Fruit fly (Drosophila melanogaster) whole organism, embryonic: Measurements from ENCODE around the gene CG14282.

ENCODE experiments used
- Adf1 ChIP-seq: fragments of 200-800 bp; sonication (Bioruptor generic); IDR thresholded peaks from 2 replicates; pipeline ENCODE4 v1.3.6; 2022; ENCODE audit warnings: missing biosample characterization, missing genetic modification characterization
- CG10274 ChIP-seq: fragments of 200-800 bp; sonication (Bioruptor generic); optimal IDR thresholded peaks from 3 replicates; lab custom pipeline; 2017; ENCODE audit warnings: missing biosample characterization, mild to moderate bottlenecking, missing genetic modification characterization
- CG10366 ChIP-seq: fragments of 200-800 bp; sonication (Bioruptor generic); IDR thresholded peaks from 2 replicates; pipeline ENCODE4 v1.3.6; 2022; ENCODE audit warnings: missing biosample characterization, missing genetic modification characterization
- CG11085 ChIP-seq: fragments of 200-800 bp; sonication (Bioruptor generic); IDR thresholded peaks from 2 replicates; pipeline ENCODE4 v1.3.6; 2022; ENCODE audit warnings: missing biosample characterization, missing genetic modification characterization
- CG12659 ChIP-seq: fragments of 200-800 bp; sonication (Bioruptor generic); optimal IDR thresholded peaks from 3 replicates; lab custom pipeline; 2017; ENCODE audit warnings: mild to moderate bottlenecking, missing biosample characterization, missing genetic modification reagents, missing genetic modification characterization
- CG12769 ChIP-seq: fragments of 200-800 bp; sonication (Bioruptor generic); optimal IDR thresholded peaks from 2 replicates; lab custom pipeline; 2019; ENCODE audit warnings: missing biosample characterization, mild to moderate bottlenecking, missing genetic modification characterization, moderate library complexity
- CG13123 ChIP-seq: fragments of 200-800 bp; sonication (Bioruptor generic); optimal IDR thresholded peaks from 2 replicates; lab custom pipeline; 2016; ENCODE audit warnings: missing biosample characterization, missing genetic modification characterization
- CG13775 ChIP-seq: fragments of 200-800 bp; sonication (Bioruptor generic); optimal IDR thresholded peaks from 3 replicates; lab custom pipeline; 2017; ENCODE audit warnings: missing biosample characterization, mild to moderate bottlenecking, missing genetic modification characterization
- CG14860 ChIP-seq: fragments of 200-800 bp; sonication (Bioruptor generic); IDR thresholded peaks from 3 replicates; pipeline ENCODE4 v1.3.6; 2022; ENCODE audit warnings: missing biosample characterization, missing genetic modification characterization; ENCODE audit not compliant: partially characterized antibody
- CG17361 ChIP-seq: fragments of 200-800 bp; sonication (Bioruptor generic); IDR thresholded peaks from 3 replicates; pipeline ENCODE4 v1.3.6; 2022; ENCODE audit warnings: missing biosample characterization, missing genetic modification characterization
- CG2116 ChIP-seq: fragments of 200-800 bp; sonication (Bioruptor generic); optimal IDR thresholded peaks from 3 replicates; lab custom pipeline; 2018; ENCODE audit warnings: missing biosample characterization, mild to moderate bottlenecking, missing genetic modification characterization
- CG2875 ChIP-seq: fragments of 200-800 bp; sonication (Bioruptor generic); optimal IDR thresholded peaks from 2 replicates; lab custom pipeline; 2017; ENCODE audit warnings: missing biosample characterization, mild to moderate bottlenecking, missing genetic modification characterization, missing genetic modification reagents
- CG31441 ChIP-seq: fragments of 200-800 bp; sonication (Bioruptor generic); IDR thresholded peaks from 2 replicates; pipeline ENCODE4 v1.3.6; 2022; ENCODE audit warnings: missing biosample characterization, missing genetic modification characterization
- CG4617 ChIP-seq: fragments of 200-800 bp; sonication (Bioruptor generic); optimal IDR thresholded peaks from 3 replicates; lab custom pipeline; 2016; ENCODE audit warnings: missing biosample characterization, missing genetic modification characterization, borderline replicate concordance
- CG5953 ChIP-seq: fragments of 200-800 bp; sonication (Bioruptor generic); IDR thresholded peaks from 2 replicates; pipeline ENCODE4 v1.3.6; 2022; ENCODE audit warnings: missing biosample characterization, missing genetic modification characterization
- CG6791 ChIP-seq: fragments of 200-800 bp; sonication (Bioruptor generic); IDR thresholded peaks from 3 replicates; pipeline ENCODE4 v1.3.6; 2022; ENCODE audit warnings: missing biosample characterization, missing genetic modification characterization; ENCODE audit not compliant: partially characterized antibody
- CG7357 ChIP-seq: fragments of 200-800 bp; sonication (Bioruptor generic); IDR thresholded peaks from 3 replicates; pipeline ENCODE4 v1.3.6; 2022; ENCODE audit warnings: missing biosample characterization, missing genetic modification characterization
- CG7786 ChIP-seq: fragments of 200-800 bp; sonication (Bioruptor generic); optimal IDR thresholded peaks from 2 replicates; lab custom pipeline; 2016; ENCODE audit warnings: missing biosample characterization, missing genetic modification characterization
- CG9609 ChIP-seq: fragments of 200-800 bp; sonication (Bioruptor generic); optimal IDR thresholded peaks from 3 replicates; lab custom pipeline; 2016; ENCODE audit warnings: missing biosample characterization, missing genetic modification characterization
- CG9932 ChIP-seq: fragments of 200-800 bp; sonication (Bioruptor generic); IDR thresholded peaks from 2 replicates; pipeline ENCODE4 v1.3.6; 2022; ENCODE audit warnings: missing biosample characterization, missing genetic modification characterization
- Camta ChIP-seq: fragments of 200-800 bp; sonication (Bioruptor generic); optimal IDR thresholded peaks from 2 replicates; lab custom pipeline; 2016; ENCODE audit warnings: missing biosample characterization, missing genetic modification characterization
- Dek ChIP-seq: fragments of 200-800 bp; sonication (Bioruptor generic); optimal IDR thresholded peaks from 3 replicates; lab custom pipeline; 2019; ENCODE audit warnings: missing biosample characterization, mild to moderate bottlenecking, missing genetic modification characterization, moderate library complexity
- Dip3 ChIP-seq: fragments of 200-800 bp; sonication (Bioruptor generic); optimal IDR thresholded peaks from 3 replicates; lab custom pipeline; 2016; ENCODE audit warnings: missing biosample characterization, missing genetic modification characterization
- Elba2 ChIP-seq: fragments of 200-800 bp; sonication (Bioruptor generic); optimal IDR thresholded peaks from 3 replicates; lab custom pipeline; 2016; ENCODE audit warnings: missing biosample characterization, missing genetic modification characterization
- HLH54F ChIP-seq: fragments of 200-800 bp; sonication (Bioruptor generic); optimal IDR thresholded peaks from 3 replicates; lab custom pipeline; 2016; ENCODE audit warnings: missing biosample characterization, missing genetic modification characterization
- MBD-R2 ChIP-seq: fragments of 200-800 bp; sonication (Bioruptor generic); IDR thresholded peaks from 2 replicates; pipeline ENCODE4 v1.3.6; 2022; ENCODE audit warnings: missing biosample characterization, missing genetic modification characterization
- Mad ChIP-seq: fragments of 200-800 bp; sonication (Bioruptor generic); optimal IDR thresholded peaks from 2 replicates; lab custom pipeline; 2016; ENCODE audit warnings: missing biosample characterization, missing genetic modification characterization
- Max ChIP-seq: fragments of 200-800 bp; sonication (Bioruptor generic); optimal IDR thresholded peaks from 2 replicates; lab custom pipeline; 2016; ENCODE audit warnings: missing biosample characterization, mild to moderate bottlenecking, missing genetic modification characterization
- NFAT ChIP-seq: fragments of 200-800 bp; sonication (Bioruptor generic); IDR thresholded peaks from 2 replicates; pipeline ENCODE4 v1.3.6; 2022; ENCODE audit warnings: missing biosample characterization, missing genetic modification characterization
- NK7.1 ChIP-seq: fragments of 200-800 bp; sonication (Bioruptor generic); optimal IDR thresholded peaks from 3 replicates; lab custom pipeline; 2016; ENCODE audit warnings: missing biosample characterization, missing genetic modification characterization
- TFAM ChIP-seq: fragments of 200-800 bp; sonication (Bioruptor generic); optimal IDR thresholded peaks from 2 replicates; lab custom pipeline; 2017; ENCODE audit warnings: missing biosample characterization, missing genetic modification characterization, inconsistent platforms
- YL-1 ChIP-seq: fragments of 200-800 bp; sonication (Bioruptor generic); optimal IDR thresholded peaks from 3 replicates; lab custom pipeline; 2017; ENCODE audit warnings: missing biosample characterization, mild to moderate bottlenecking, missing genetic modification characterization
- abd-A ChIP-seq: fragments of 200-800 bp; sonication (Bioruptor generic); optimal IDR thresholded peaks from 3 replicates; lab custom pipeline; 2019; ENCODE audit warnings: missing biosample characterization, mild to moderate bottlenecking, missing genetic modification characterization, moderate library complexity
- az2 ChIP-seq: fragments of 200-800 bp; sonication (Bioruptor generic); optimal IDR thresholded peaks from 3 replicates; lab custom pipeline; 2016; ENCODE audit warnings: missing biosample characterization, missing genetic modification characterization
- btn ChIP-seq: fragments of 200-800 bp; sonication (Bioruptor generic); optimal IDR thresholded peaks from 2 replicates; lab custom pipeline; 2016; ENCODE audit warnings: missing biosample characterization, missing genetic modification characterization
- ci ChIP-seq: fragments of 200-800 bp; sonication (Bioruptor generic); IDR thresholded peaks from 3 replicates; pipeline ENCODE4 v1.3.6; 2022; ENCODE audit warnings: missing biosample characterization, missing genetic modification characterization
- fru ChIP-seq: fragments of >200 bp; optimal IDR thresholded peaks from 2 replicates; lab custom pipeline; 2017
- h ChIP-seq: fragments of >200 bp; optimal IDR thresholded peaks from 2 replicates; lab custom pipeline; 2017
- ken ChIP-seq: fragments of 200-800 bp; sonication (Bioruptor generic); IDR thresholded peaks from 3 replicates; pipeline ENCODE4 v1.3.6; 2022; ENCODE audit warnings: missing biosample characterization, missing genetic modification characterization
- lilli ChIP-seq: fragments of 200-800 bp; sonication (Bioruptor generic); optimal IDR thresholded peaks from 3 replicates; lab custom pipeline; 2016; ENCODE audit warnings: missing biosample characterization, missing genetic modification characterization
- lmd ChIP-seq: fragments of 200-800 bp; sonication (Bioruptor generic); IDR thresholded peaks from 2 replicates; pipeline ENCODE4 v1.3.6; 2022; ENCODE audit warnings: missing biosample characterization, missing genetic modification characterization
- onecut ChIP-seq: fragments of 200-800 bp; sonication (Bioruptor generic); IDR thresholded peaks from 2 replicates; pipeline ENCODE4 v1.3.6; 2022; ENCODE audit warnings: missing biosample characterization, missing genetic modification characterization
- row ChIP-seq: fragments of 200-800 bp; sonication (Bioruptor generic); IDR thresholded peaks from 3 replicates; pipeline ENCODE4 v1.3.6; 2022; ENCODE audit warnings: missing biosample characterization, missing genetic modification characterization
- sqz ChIP-seq: fragments of 200-800 bp; sonication (Bioruptor generic); optimal IDR thresholded peaks from 3 replicates; lab custom pipeline; 2018; ENCODE audit warnings: missing biosample characterization, mild to moderate bottlenecking, missing genetic modification characterization
- tap ChIP-seq: fragments of 200-800 bp; optimal IDR thresholded peaks from 3 replicates; lab custom pipeline; 2019; ENCODE audit warnings: missing biosample characterization, mild to moderate bottlenecking, missing genetic modification characterization, moderate library complexity
- unc-4 ChIP-seq: fragments of 200-800 bp; sonication (Bioruptor generic); IDR thresholded peaks from 2 replicates; pipeline ENCODE4 v1.3.6; 2022; ENCODE audit warnings: missing biosample characterization, missing genetic modification characterization; ENCODE audit not compliant: partially characterized antibody
- vfl ChIP-seq: fragments of 200-800 bp; sonication (Bioruptor generic); optimal IDR thresholded peaks from 2 replicates; lab custom pipeline; 2016; ENCODE audit warnings: missing biosample characterization, missing genetic modification characterization
- zen2 ChIP-seq: fragments of 200-800 bp; sonication (Bioruptor generic); IDR thresholded peaks from 3 replicates; pipeline ENCODE4 v1.3.6; 2022; ENCODE audit warnings: missing biosample characterization, missing genetic modification characterization; ENCODE audit not compliant: partially characterized antibody
- zfh1 ChIP-seq: fragments of 200-800 bp; sonication (Bioruptor generic); IDR thresholded peaks from 3 replicates; pipeline ENCODE4 v1.3.6; 2022; ENCODE audit warnings: missing biosample characterization, missing genetic modification characterization
- zfh2 ChIP-seq: fragments of 200-800 bp; sonication (Bioruptor generic); optimal IDR thresholded peaks from 2 replicates; lab custom pipeline; 2016; ENCODE audit warnings: missing biosample characterization, missing genetic modification characterization

CG14282 gene

dm6 chr3R:19180263-19180893, 3.6 kb downstream of the CG14282 start, which contains the start of the genes CG5555 and myd (continued):
- 0 out of 2 replicates have a peak, but pooled peaks have one; percentile 35 for TF ChIP-seq CG11085 (GFP tag; lab: Robert Waterston, UW)
- TF ChIP-seq ci (GFP tag; lab: Robert Waterston, UW): peak; percentile 59; the same call in 1 of the 3 replicates
- peak; percentile 86 for TF ChIP-seq CG6791
- peak; percentile 17 for TF ChIP-seq az2 (GFP tag; lab: Kevin White, UChicago)
- TF ChIP-seq CG10274 (GFP tag; lab: Kevin White, UChicago): no peak
- TF ChIP-seq CG13123 (GFP tag; lab: Kevin White, UChicago): no peak
- no peak for TF ChIP-seq CG2875 (GFP tag; lab: Kevin White, UChicago)
- TF ChIP-seq CG4617: peak; percentile 60
- TF ChIP-seq onecut (GFP tag; lab: Robert Waterston, UW): peak; percentile 29; the same call in 1 of the 2 replicates
- 0 out of 3 replicates have a peak, but pooled peaks have one; percentile 27 for TF ChIP-seq CG17361 (GFP tag; lab: Robert Waterston, UW)
- peak; percentile 91 for TF ChIP-seq CG2116 (GFP tag; lab: Kevin White, UChicago)
- peak; percentile 28 for TF ChIP-seq Camta
- peak; percentile 56 for TF ChIP-seq Dek (tag; lab: Kevin White, UChicago)
- peak; percentile 71 for TF ChIP-seq unc-4 (GFP tag; lab: Robert Waterston, UW)
- TF ChIP-seq Adf1 (GFP tag; lab: Robert Waterston, UW): peak; percentile 54; the same call in 1 of the 2 replicates
- TF ChIP-seq zfh1 (GFP tag; lab: Robert Waterston, UW): 0 out of 3 replicates have a peak, but pooled peaks have one; percentile 43
- TF ChIP-seq Dip3 (GFP tag; lab: Kevin White, UChicago): peak; percentile 18
- TF ChIP-seq btn: no peak
- peak; percentile 44 for TF ChIP-seq YL-1 (GFP tag; lab: Kevin White, UChicago)
- peak; percentile 47 for TF ChIP-seq abd-A (tag; lab: Kevin White, UChicago)
- TF ChIP-seq CG13775 (GFP tag; lab: Kevin White, UChicago): peak; percentile 24
- peak; percentile 38 for TF ChIP-seq CG7786 (GFP tag; lab: Kevin White, UChicago)
- peak; percentile 74 for TF ChIP-seq CG9932
- peak; percentile 40 for TF ChIP-seq zfh2 (GFP tag; lab: Kevin White, UChicago)
- TF ChIP-seq NFAT (GFP tag; lab: Robert Waterston, UW): 0 out of 2 replicates have a peak, but pooled peaks have one; percentile 48
- TF ChIP-seq CG12659 (GFP tag; lab: Kevin White, UChicago): peak; percentile 72
- peak; percentile 36; the same call in 2 of the 3 replicates for TF ChIP-seq zen2
- peak; percentile 37; the same call in 1 of the 2 replicates for TF ChIP-seq lmd
- TF ChIP-seq Elba2 (GFP tag; lab: Kevin White, UChicago): no peak
- no peak for TF ChIP-seq CG5953 (GFP tag; lab: Robert Waterston, UW)
- TF ChIP-seq TFAM (GFP tag; lab: Kevin White, UChicago): no peak
- TF ChIP-seq NK7.1 (GFP tag; lab: Kevin White, UChicago): peak; percentile 30
- TF ChIP-seq CG12769 (tag; lab: Kevin White, UChicago): peak; percentile 53
- peak; percentile 33; the same call in 1 of the 3 replicates for TF ChIP-seq CG7357 (GFP tag; lab: Robert Waterston, UW)
- peak; percentile 18 for TF ChIP-seq Mad (GFP tag; lab: Kevin White, UChicago)
- TF ChIP-seq lilli (GFP tag; lab: Kevin White, UChicago): peak; percentile 64
- peak; percentile 41 for TF ChIP-seq CG10366 (GFP tag; lab: Robert Waterston, UW)
- peak; percentile 75 for TF ChIP-seq CG14860 (GFP tag; lab: Robert Waterston, UW)
- peak; percentile 50; the same call in 1 of the 3 replicates for TF ChIP-seq ken (GFP tag; lab: Robert Waterston, UW)
- TF ChIP-seq sqz (GFP tag; lab: Kevin White, UChicago): no peak
- no peak for TF ChIP-seq fru (lab: Kevin White, UChicago)
- TF ChIP-seq CG9609: peak; percentile 11
- TF ChIP-seq MBD-R2 (GFP tag; lab: Robert Waterston, UW): peak; percentile 52
- TF ChIP-seq vfl: peak; percentile 28
- no peak for TF ChIP-seq Max
- peak; percentile 60 for TF ChIP-seq HLH54F
- no peak for TF ChIP-seq h
- no peak for TF ChIP-seq tap (tag; lab: Kevin White, UChicago)
- TF ChIP-seq row: peak; percentile 47; the same call in 1 of the 3 replicates
- peak; percentile 15; the same call in 1 of the 2 replicates for TF ChIP-seq CG31441 (GFP tag; lab: Robert Waterston, UW)
